Fruit fly (Drosophila melanogaster) whole organism, wandering third instar larva: ENCODE results near the gene CG3108.
A peak's percentile ranks its signal among the peaks of the same experiment; 100 is the strongest.

Experiments used
- Abd-B ChIP-seq: fragments of >200 bp; optimal IDR thresholded peaks from 2 replicates; lab custom pipeline; 2017; ENCODE audit warnings: missing biosample characterization, missing genetic modification characterization
- CG32264 ChIP-seq: fragments of 200-800 bp; sonication (Bioruptor generic); optimal IDR thresholded peaks from 2 replicates; lab custom pipeline; 2016; ENCODE audit warnings: missing biosample characterization, missing genetic modification characterization
- CG9705 ChIP-seq: fragments of 200-800 bp; sonication (Bioruptor generic); optimal IDR thresholded peaks from 2 replicates; lab custom pipeline; 2018; ENCODE audit warnings: missing biosample characterization, mild to moderate bottlenecking, missing genetic modification characterization
- CrebA ChIP-seq: fragments of 200-800 bp; sonication (Bioruptor generic); optimal IDR thresholded peaks from 2 replicates; lab custom pipeline; 2016; ENCODE audit warnings: missing biosample characterization, mild to moderate bottlenecking, missing genetic modification characterization, borderline replicate concordance
- Dif ChIP-seq: fragments of 200-275, 200-300 bp; sonication (Bioruptor generic); optimal IDR thresholded peaks from 2 replicates; lab custom pipeline; 2018; ENCODE audit warnings: missing biosample characterization, missing genetic modification characterization; ENCODE audit not compliant: partially characterized antibody
- GATAd ChIP-seq: sonication (Bioruptor generic); optimal IDR thresholded peaks from 2 replicates; lab custom pipeline; 2016; ENCODE audit warnings: missing biosample characterization, missing genetic modification characterization
- HLH106 ChIP-seq: fragments of 200-800 bp; optimal IDR thresholded peaks from 3 replicates; lab custom pipeline; 2019; ENCODE audit warnings: missing biosample characterization, mild to moderate bottlenecking, missing genetic modification characterization, moderate library complexity
- Hnf4 ChIP-seq: fragments of 200-800 bp; sonication (Bioruptor generic); optimal IDR thresholded peaks from 2 replicates; lab custom pipeline; 2016; ENCODE audit warnings: missing biosample characterization, mild to moderate bottlenecking, missing genetic modification characterization
- Hr78 ChIP-seq: fragments of >200 bp; optimal IDR thresholded peaks from 2 replicates; lab custom pipeline; 2017; ENCODE audit warnings: missing biosample characterization, missing genetic modification characterization
- Hr83 ChIP-seq: fragments of 200-300 bp; sonication (Bioruptor generic); optimal IDR thresholded peaks from 2 replicates; lab custom pipeline; 2016; ENCODE audit warnings: missing biosample characterization, mild to moderate bottlenecking, missing genetic modification characterization, moderate library complexity; ENCODE audit not compliant: poor library complexity, severe bottlenecking
- Jra ChIP-seq: sonication (Bioruptor generic); optimal IDR thresholded peaks from 2 replicates; lab custom pipeline; 2016; ENCODE audit warnings: missing biosample characterization, missing genetic modification characterization
- Mio ChIP-seq: sonication (Bioruptor generic); optimal IDR thresholded peaks from 2 replicates; lab custom pipeline; 2016; ENCODE audit warnings: missing biosample characterization, missing genetic modification characterization
- Myc ChIP-seq: fragments of >200 bp; optimal IDR thresholded peaks from 2 replicates; lab custom pipeline; 2017
- N ChIP-seq: fragments of >200 bp; optimal IDR thresholded peaks from 2 replicates; lab custom pipeline; 2018; ENCODE audit warnings: missing biosample characterization, missing external identifiers, missing genetic modification characterization
- OdsH ChIP-seq: fragments of 200-800 bp; sonication (Bioruptor generic); optimal IDR thresholded peaks from 2 replicates; lab custom pipeline; 2016; ENCODE audit warnings: missing biosample characterization, mild to moderate bottlenecking, missing genetic modification characterization
- Rel ChIP-seq, 2 experiments: fragments of 200-800 bp; sonication (Bioruptor generic) in 1 of 2; optimal IDR thresholded peaks; 2 replicates in 1 of 2; 3 replicates in 1 of 2; lab custom pipeline; 2016 to 2019; ENCODE audit warnings: mild to moderate bottlenecking in 2 of 2, missing biosample characterization in 2 of 2, missing genetic modification characterization in 2 of 2, moderate library complexity in 1 of 2
- Sp1 ChIP-seq: fragments of 200-800 bp; sonication (Bioruptor generic); optimal IDR thresholded peaks from 3 replicates; lab custom pipeline; 2019; ENCODE audit warnings: missing biosample characterization, mild to moderate bottlenecking, missing genetic modification characterization, moderate library complexity
- Vsx2 ChIP-seq: fragments of 200-300, 225-300 bp; sonication (Bioruptor generic); optimal IDR thresholded peaks from 2 replicates; lab custom pipeline; 2018; ENCODE audit warnings: missing biosample characterization, missing genetic modification characterization; ENCODE audit not compliant: partially characterized antibody
- br ChIP-seq: fragments of 200-800 bp; sonication (Bioruptor generic); optimal IDR thresholded peaks from 2 replicates; lab custom pipeline; 2016; ENCODE audit warnings: missing biosample characterization, missing genetic modification characterization
- brk ChIP-seq: fragments of 200-800 bp; sonication (Bioruptor generic); optimal IDR thresholded peaks from 2 replicates; lab custom pipeline; 2016; ENCODE audit warnings: missing biosample characterization, mild to moderate bottlenecking, missing genetic modification characterization
- dl ChIP-seq, 2 experiments: fragments of 175-275, 200-275 bp in 1 of 2; fragments of 200-275 bp in 1 of 2; sonication (Bioruptor generic); optimal IDR thresholded peaks; lab custom pipeline; 2018; ENCODE audit warnings: mild to moderate bottlenecking in 2 of 2, missing biosample characterization in 2 of 2, missing genetic modification characterization in 2 of 2, moderate library complexity in 2 of 2; ENCODE audit not compliant: partially characterized antibody in 2 of 2, insufficient read depth in 1 of 2
- ey ChIP-seq: fragments of 200-800 bp; sonication (Bioruptor generic); optimal IDR thresholded peaks from 2 replicates; lab custom pipeline; 2016; ENCODE audit warnings: missing biosample characterization, missing genetic modification characterization
- foxo ChIP-seq, 2 experiments: fragments of 200-800 bp; sonication (Bioruptor generic); optimal IDR thresholded peaks; 2 replicates in 1 of 2; 3 replicates in 1 of 2; lab custom pipeline; 2016 to 2017; ENCODE audit warnings: missing biosample characterization in 2 of 2, missing genetic modification characterization in 2 of 2
- fru ChIP-seq: fragments of 200-800 bp; sonication (Bioruptor generic); optimal IDR thresholded peaks from 3 replicates; lab custom pipeline; 2016; ENCODE audit warnings: missing biosample characterization, mild to moderate bottlenecking, missing genetic modification characterization
- h ChIP-seq: fragments of 200-800 bp; sonication (Bioruptor generic); optimal IDR thresholded peaks from 3 replicates; lab custom pipeline; 2016; ENCODE audit warnings: missing biosample characterization, mild to moderate bottlenecking, missing genetic modification characterization
- jim ChIP-seq: fragments of 175-275, 200-325 bp; sonication (Bioruptor generic); optimal IDR thresholded peaks from 2 replicates; lab custom pipeline; 2016; ENCODE audit warnings: missing biosample characterization, mild to moderate bottlenecking, missing genetic modification characterization
- lola ChIP-seq: fragments of >200 bp; optimal IDR thresholded peaks from 2 replicates; lab custom pipeline; 2017; ENCODE audit warnings: missing biosample characterization, missing genetic modification characterization
- pan ChIP-seq: fragments of >200 bp; optimal IDR thresholded peaks from 2 replicates; lab custom pipeline; 2017
- psq ChIP-seq: fragments of 200-800 bp; sonication (Bioruptor generic); optimal IDR thresholded peaks from 3 replicates; lab custom pipeline; 2017; ENCODE audit warnings: missing biosample characterization, mild to moderate bottlenecking, missing genetic modification characterization, moderate library complexity
- rgr ChIP-seq: fragments of 200-800 bp; sonication (Bioruptor generic); optimal IDR thresholded peaks from 3 replicates; lab custom pipeline; 2016; ENCODE audit warnings: missing biosample characterization, mild to moderate bottlenecking, missing genetic modification characterization
- sage ChIP-seq: fragments of 200-800 bp; sonication (Bioruptor generic); optimal IDR thresholded peaks from 2 replicates; lab custom pipeline; 2016; ENCODE audit warnings: missing biosample characterization, mild to moderate bottlenecking, missing genetic modification characterization
- sv ChIP-seq: fragments of 200-800 bp; sonication (Bioruptor generic); optimal IDR thresholded peaks from 3 replicates; lab custom pipeline; 2016; ENCODE audit warnings: missing biosample characterization, missing genetic modification characterization
- tai ChIP-seq: sonication (Bioruptor generic); optimal IDR thresholded peaks from 2 replicates; lab custom pipeline; 2016; ENCODE audit warnings: missing biosample characterization, missing genetic modification characterization
- usp ChIP-seq: fragments of >200 bp; optimal IDR thresholded peaks from 2 replicates; lab custom pipeline; 2017; ENCODE audit warnings: missing biosample characterization, missing genetic modification characterization
- woc ChIP-seq: sonication (Bioruptor generic); optimal IDR thresholded peaks from 2 replicates; lab custom pipeline; 2016; ENCODE audit warnings: missing biosample characterization, mild to moderate bottlenecking, missing genetic modification characterization

CG3108 gene

dm6 chrX:5791840-5792239 is 10.4 kb upstream of the CG3108 start, which contains the start of gene CG12239:
Gene CG12239, plus strand, starts transcription at chrX:5792140.
- TF ChIP-seq HLH106 (tag; lab: Kevin White, UChicago) = no peak
- no peak for TF ChIP-seq CG32264 (GFP tag; lab: Kevin White, UChicago)
- no peak for TF ChIP-seq GATAd (GFP tag; lab: Kevin White, UChicago)
- no peak for TF ChIP-seq Hr83
- TF ChIP-seq ey (GFP tag; lab: Kevin White, UChicago) = no peak
- TF ChIP-seq fru (GFP tag; lab: Kevin White, UChicago) = no peak
- TF ChIP-seq Vsx2 (GFP tag; lab: Kevin White, UChicago) = no peak
- TF ChIP-seq CG9705 (GFP tag; lab: Kevin White, UChicago) = no peak
- TF ChIP-seq brk (GFP tag; lab: Kevin White, UChicago) = no peak
- TF ChIP-seq woc (GFP tag; lab: Kevin White, UChicago) = no peak
- TF ChIP-seq CrebA = no peak
- no peak for TF ChIP-seq Mio (GFP tag; lab: Kevin White, UChicago)
- TF ChIP-seq Hr78 (GFP tag; lab: Kevin White, UChicago) = no peak
- no peak for TF ChIP-seq br (GFP tag; lab: Kevin White, UChicago)
- no peak for TF ChIP-seq sage (GFP tag; lab: Kevin White, UChicago)
- TF ChIP-seq Myc (lab: Kevin White, UChicago) = no peak
- no peak for TF ChIP-seq usp (GFP tag; lab: Kevin White, UChicago)
- no peak for TF ChIP-seq jim (GFP tag; lab: Kevin White, UChicago)

- TF ChIP-seq Myc (lab: Kevin White, UChicago) (no peak), OdsH (no peak), sv (GFP tag; lab: Kevin White, UChicago) (no peak), woc (GFP tag; lab: Kevin White, UChicago) (no peak), psq (GFP tag; lab: Kevin White, UChicago) (no peak), h (GFP tag; lab: Kevin White, UChicago) (no peak), pan (lab: Kevin White, UChicago) (no peak)
These were observed 7.8 kb upstream of the CG3108 start, which contains the start of gene CG15767 for dm6 chrX:5789187-5789586. Gene CG15767, plus strand, starts transcription at chrX:5789487.

- TF ChIP-seq N (GFP tag; lab: Kevin White, UChicago) (no peak), Sp1 (GFP tag; lab: Kevin White, UChicago) (peak; percentile 74), woc (GFP tag; lab: Kevin White, UChicago) (peak; percentile 49), usp (GFP tag; lab: Kevin White, UChicago) (no peak), Hr83 (no peak), lola (no peak), Rel (GFP tag; optimal IDR thresholded peaks at IDR 0.05; lab: Kevin White, UChicago) (peak; percentile 24), Rel (tag; optimal IDR thresholded peaks at IDR 0.05; lab: Kevin White, UChicago) (no peak), tai (GFP tag; lab: Kevin White, UChicago) (no peak), Abd-B (GFP tag; lab: Kevin White, UChicago) (no peak), h (GFP tag; lab: Kevin White, UChicago) (peak; percentile 84), br (GFP tag; lab: Kevin White, UChicago) (peak; percentile 60), fru (GFP tag; lab: Kevin White, UChicago) (peak; percentile 78), HLH106 (tag; lab: Kevin White, UChicago) (peak; percentile 66), Vsx2 (GFP tag; lab: Kevin White, UChicago) (no peak), brk (GFP tag; lab: Kevin White, UChicago) (peak; percentile 19), CG32264 (GFP tag; lab: Kevin White, UChicago) (no peak), Mio (GFP tag; lab: Kevin White, UChicago) (no peak), Jra (GFP tag; lab: Kevin White, UChicago) (peak; percentile 11), OdsH (peak; percentile 81), CG9705 (GFP tag; lab: Kevin White, UChicago) (no peak), Hnf4 (GFP tag; lab: Kevin White, UChicago) (peak; percentile 68), ey (GFP tag; lab: Kevin White, UChicago) (peak; percentile 73), foxo (GFP tag; optimal IDR thresholded peaks at IDR 0.05; lab: Kevin White, UChicago) (peak in 1 of 2 experiments; percentile 69), dl (GFP tag; optimal IDR thresholded peaks at IDR 0.05; lab: Kevin White, UChicago; ENCODE audit: insufficient read depth in 1 of 2, partially characterized antibody in 2 of 2) (no peak), psq (GFP tag; lab: Kevin White, UChicago) (peak; percentile 65), Dif (GFP tag; lab: Kevin White, UChicago) (no peak), rgr (GFP tag; lab: Kevin White, UChicago) (peak; percentile 81), sage (GFP tag; lab: Kevin White, UChicago) (no peak)
- TF ChIP-seq, all 38 proteins: peak for 15
These were observed 5.1 kb upstream of the CG3108 start for dm6 chrX:5786559-5786958.
